Worm (Caenorhabditis elegans) whole organism, L4 larva: ENCODE data around the gene ZK1098.2.

Experiments
- cey-2 ChIP-seq: sonication (generic microtip); optimal IDR thresholded peaks from 3 replicates; lab custom pipeline; 2017; ENCODE audit warnings: missing genetic modification characterization, mild to moderate bottlenecking, missing compliant biosample characterization, antibody characterized with exemption, borderline replicate concordance; ENCODE audit not compliant: insufficient read depth
- nhr-77 ChIP-seq: fragments of 150-350 bp; optimal IDR thresholded peaks from 2 replicates; lab custom pipeline; 2014; ENCODE audit warnings: missing biosample characterization, missing genetic modification characterization
- unc-130 ChIP-seq: sonication (generic microtip); optimal IDR thresholded peaks from 2 replicates; lab custom pipeline; 2016; ENCODE audit warnings: missing genetic modification reagents, missing genetic modification characterization, missing compliant biosample characterization

- TF ChIP-seq cey-2 (tag; lab: Kevin White, UChicago) (no peak), nhr-77 (tag; lab: Kevin White, UChicago) (no peak), unc-130 (GFP tag; lab: Kevin White, UChicago) (no peak)
These were observed 13.3 kb downstream of the ZK1098.2 start, which contains the start of gene mut-7 for ce11 chrIII:9542280-9542679.
